Worm (Caenorhabditis elegans): ENCODE results near the gene mps-1.
A peak's percentile ranks its signal among the peaks of the same experiment; 100 is the strongest.

The mps-1 gene

DNA sequence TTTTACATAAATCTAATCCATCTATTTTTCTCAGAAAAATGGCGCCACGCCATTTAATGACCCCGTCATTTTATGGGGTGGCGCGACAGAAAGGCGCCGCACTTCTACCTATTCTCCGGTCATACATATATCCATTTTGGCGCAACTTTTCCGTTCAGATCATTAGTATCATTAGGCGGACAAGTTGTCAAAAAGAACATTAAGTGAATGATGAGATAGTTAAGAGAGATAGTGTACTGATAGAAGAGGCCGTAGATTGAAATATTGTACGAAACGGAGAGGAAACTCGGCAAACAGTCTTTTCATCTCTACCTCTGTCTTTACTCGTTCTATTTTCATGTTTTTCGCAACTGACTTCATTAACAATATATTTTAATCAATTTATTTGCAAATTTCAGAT lies 29.9 kb upstream of the mps-1 start, which contains the start of gene sma-6 (continued):
- no peak for TF ChIP-seq efl-3 (GFP tag; optimal IDR thresholded peaks at IDR 0.05)
- TF ChIP-seq vab-15 (tag; optimal IDR thresholded peaks at IDR 0.05) = no peak
- no peak for TF ChIP-seq jun-1 (tag; optimal IDR thresholded peaks at IDR 0.05)
- no peak for TF ChIP-seq fos-1 (tag; optimal IDR thresholded peaks at IDR 0.05)
- no peak for TF ChIP-seq unc-86 (tag; optimal IDR thresholded peaks at IDR 0.05)
- TF ChIP-seq lin-15B (tag; optimal IDR thresholded peaks at IDR 0.05) = no peak
- no peak for TF ChIP-seq sup-37 (GFP tag; optimal IDR thresholded peaks at IDR 0.05)
- TF ChIP-seq mep-1 (tag; optimal IDR thresholded peaks at IDR 0.05) = no peak
- TF ChIP-seq C34B4.2 (tag; optimal IDR thresholded peaks at IDR 0.05) = no peak
- TF ChIP-seq tlp-1 (tag; optimal IDR thresholded peaks at IDR 0.05) = no peak
- TF ChIP-seq C16A3.4 (tag; optimal IDR thresholded peaks at IDR 0.05) = no peak
- TF ChIP-seq fkh-8 (tag; optimal IDR thresholded peaks at IDR 0.05) = no peak
- TF ChIP-seq mab-9 (GFP tag; IDR thresholded peaks at IDR 0.05) = no peak
- no peak for TF ChIP-seq nhr-47 (tag; optimal IDR thresholded peaks at IDR 0.05)
- no peak for TF ChIP-seq lin-13 (GFP tag; optimal IDR thresholded peaks at IDR 0.05)
- TF ChIP-seq zag-1 (tag; optimal IDR thresholded peaks at IDR 0.05) = no peak
- no peak for TF ChIP-seq nhr-12 (tag; optimal IDR thresholded peaks at IDR 0.05)
- no peak for TF ChIP-seq hlh-4 (tag; optimal IDR thresholded peaks at IDR 0.05)
- TF ChIP-seq Y116A8C.19 (tag; optimal IDR thresholded peaks at IDR 0.05; ENCODE audit: borderline replicate concordance) = no peak
- TF ChIP-seq ceh-88 (GFP tag; IDR thresholded peaks at IDR 0.05) = no peak
- TF ChIP-seq lin-14 (GFP tag; optimal IDR thresholded peaks at IDR 0.05) = peak; percentile 46

ce11 chrII:6322979-6323378 lies 28.8 kb upstream of the mps-1 start, which contains the start of gene C32D5.4:
TSS of gene C32D5.4 (minus strand) at chrII:6323079.
- no peak for TF ChIP-seq egl-13 (tag; optimal IDR thresholded peaks at IDR 0.05)
- TF ChIP-seq irx-1 (tag; optimal IDR thresholded peaks at IDR 0.05) = no peak
- no peak for TF ChIP-seq hlh-17 (GFP tag; optimal IDR thresholded peaks at IDR 0.05; ENCODE audit: borderline replicate concordance)
- no peak for TF ChIP-seq mab-9 (GFP tag; IDR thresholded peaks at IDR 0.05)
- TF ChIP-seq ets-5 (GFP tag; IDR thresholded peaks at IDR 0.05) = no peak
- no peak for TF ChIP-seq lin-15B (tag; optimal IDR thresholded peaks at IDR 0.05)
- TF ChIP-seq nhr-19 (GFP tag; conservative IDR thresholded peaks at IDR 0.05) = no peak
- no peak for TF ChIP-seq Y116A8C.19 (tag; optimal IDR thresholded peaks at IDR 0.05; ENCODE audit: borderline replicate concordance)
- no peak for TF ChIP-seq isw-1 (GFP tag; IDR thresholded peaks at IDR 0.05)
- no peak for TF ChIP-seq fkh-8 (tag; optimal IDR thresholded peaks at IDR 0.05)

DNA sequence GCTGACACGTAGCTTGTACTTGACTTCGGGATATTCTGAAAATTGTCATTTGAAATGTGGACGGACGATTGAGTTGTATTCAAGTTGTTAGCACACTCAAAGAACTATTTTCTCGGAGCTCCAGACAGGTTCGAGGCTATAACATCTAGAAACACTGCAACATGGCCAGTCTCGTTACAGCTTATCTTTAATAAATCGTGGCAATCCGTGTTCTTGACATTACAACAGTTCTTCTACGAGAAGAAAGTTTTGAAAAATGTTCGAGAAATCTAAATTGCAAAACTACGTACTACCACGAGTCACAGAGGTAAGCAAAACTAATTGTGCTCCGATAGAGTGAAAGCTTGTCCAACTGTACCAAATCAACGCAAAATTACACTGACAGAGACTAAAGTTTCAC lies 27.9 kb upstream of the mps-1 start:
- TF ChIP-seq aha-1 (tag; optimal IDR thresholded peaks at IDR 0.05) (no peak), C04F5.9 (tag; optimal IDR thresholded peaks at IDR 0.05) (no peak), lin-13 (GFP tag; optimal IDR thresholded peaks at IDR 0.05) (no peak), ztf-4 (tag; optimal IDR thresholded peaks at IDR 0.05) (no peak), isw-1 (GFP tag; IDR thresholded peaks at IDR 0.05) (no peak), zag-1 (tag; optimal IDR thresholded peaks at IDR 0.05) (no peak), blmp-1 (tag; optimal IDR thresholded peaks at IDR 0.05) (no peak), nhr-76 (tag; optimal IDR thresholded peaks at IDR 0.05) (no peak), irx-1 (tag; optimal IDR thresholded peaks at IDR 0.05) (no peak), ceh-63 (GFP tag; optimal IDR thresholded peaks at IDR 0.05) (no peak), rnt-1 (tag; optimal IDR thresholded peaks at IDR 0.05) (no peak), sup-37 (GFP tag; optimal IDR thresholded peaks at IDR 0.05) (no peak), efl-1 (optimal IDR thresholded peaks at IDR 0.05) (no peak), efl-1 (GFP tag; optimal IDR thresholded peaks at IDR 0.05 in 1 of 2) (no peak)

- peak; percentile 38 for TF ChIP-seq lin-39 (tag; optimal IDR thresholded peaks at IDR 0.05)
- no peak for TF ChIP-seq lir-3 (tag; optimal IDR thresholded peaks at IDR 0.05; ENCODE audit: poor library complexity)
- TF ChIP-seq tbx-2 (tag; optimal IDR thresholded peaks at IDR 0.05) = peak; percentile 58
- peak; percentile 21 for TF ChIP-seq swsn-7 (tag; optimal IDR thresholded peaks at IDR 0.05)
- TF ChIP-seq C04F5.9 (tag; optimal IDR thresholded peaks at IDR 0.05) = no peak
- TF ChIP-seq Y116A8C.19 (tag; optimal IDR thresholded peaks at IDR 0.05; ENCODE audit: borderline replicate concordance) = no peak
- TF ChIP-seq unc-62 (GFP tag; optimal IDR thresholded peaks at IDR 0.05) = no peak
- no peak for TF ChIP-seq unc-98 (GFP tag; IDR thresholded peaks at IDR 0.05)
- peak; percentile 18 for TF ChIP-seq nhr-11 (tag; optimal IDR thresholded peaks at IDR 0.05)
- TF ChIP-seq fkh-8 (tag; optimal IDR thresholded peaks at IDR 0.05) = peak; percentile 3
- TF ChIP-seq ceh-63 (GFP tag; optimal IDR thresholded peaks at IDR 0.05) = no peak
- peak; percentile 24 for TF ChIP-seq snpc-4 (tag; optimal IDR thresholded peaks at IDR 0.05)
- TF ChIP-seq efl-1 (optimal IDR thresholded peaks at IDR 0.05) = peak; percentile 81 to 93
- peak; percentile 94 to 99 for TF ChIP-seq efl-1 (GFP tag; optimal IDR thresholded peaks at IDR 0.05 in 1 of 2)
- TF ChIP-seq fkh-10 (GFP tag; optimal IDR thresholded peaks at IDR 0.05) = no peak
- TF ChIP-seq C16A3.4 (tag; optimal IDR thresholded peaks at IDR 0.05) = peak; percentile 16
- TF ChIP-seq nhr-84 (tag; optimal IDR thresholded peaks at IDR 0.05) = no peak
- TF ChIP-seq ama-1 (optimal IDR thresholded peaks at IDR 0.05) = no peak
- TF ChIP-seq snu-23 (GFP tag; optimal IDR thresholded peaks at IDR 0.05) = peak; percentile 55
Measured at ce11 chrII:6320655-6321388, 26.7 kb upstream of the mps-1 start, which contains the start of gene efr-3. TSS of gene efr-3 (minus strand) at chrII:6321159.
